Fruit fly (Drosophila melanogaster): ENCODE results near the gene TwdlY.

- no peak for TF ChIP-seq tll (GFP tag; optimal IDR thresholded peaks at IDR 0.05)
- no peak for TF ChIP-seq Dfd (GFP tag; optimal IDR thresholded peaks at IDR 0.05)
These were observed 4.0 kb upstream of the TwdlY start, which contains the start of gene TwdlX for dm6 chrX:16730791-16731190.

Data from whole organism, embryonic.